Fruit fly (Drosophila melanogaster) whole organism, embryonic: Measurements from ENCODE around the gene Sirt4.

Source experiments
- CG10209 ChIP-seq: fragments of 200-800 bp; sonication (Bioruptor generic); optimal IDR thresholded peaks from 3 replicates; lab custom pipeline; 2017; ENCODE audit warnings: missing biosample characterization, mild to moderate bottlenecking, missing genetic modification characterization, missing genetic modification reagents
- CG1024 ChIP-seq: fragments of 200-800 bp; sonication (Bioruptor generic); IDR thresholded peaks from 2 replicates; pipeline ENCODE4 v1.3.6; 2022; ENCODE audit warnings: missing biosample characterization, missing genetic modification characterization
- CG10267 ChIP-seq: fragments of 200-800 bp; sonication (Bioruptor generic); optimal IDR thresholded peaks from 2 replicates; lab custom pipeline; 2018; ENCODE audit warnings: missing biosample characterization, mild to moderate bottlenecking, missing genetic modification characterization, moderate library complexity
- CG10366 ChIP-seq: fragments of 200-800 bp; sonication (Bioruptor generic); IDR thresholded peaks from 2 replicates; pipeline ENCODE4 v1.3.6; 2022; ENCODE audit warnings: missing biosample characterization, missing genetic modification characterization
- CG10565 ChIP-seq: fragments of 200-800 bp; sonication (Bioruptor generic); optimal IDR thresholded peaks from 3 replicates; lab custom pipeline; 2016; ENCODE audit warnings: missing biosample characterization, mild to moderate bottlenecking, missing genetic modification characterization
- CG12104 ChIP-seq: fragments of 200-800 bp; sonication (Bioruptor generic); optimal IDR thresholded peaks from 3 replicates; lab custom pipeline; 2016; ENCODE audit warnings: missing biosample characterization, missing genetic modification characterization
- CG13775 ChIP-seq: fragments of 200-800 bp; sonication (Bioruptor generic); optimal IDR thresholded peaks from 3 replicates; lab custom pipeline; 2017; ENCODE audit warnings: missing biosample characterization, mild to moderate bottlenecking, missing genetic modification characterization
- CG15601 ChIP-seq: fragments of 200-800 bp; sonication (Bioruptor generic); optimal IDR thresholded peaks from 3 replicates; lab custom pipeline; 2019; ENCODE audit warnings: missing biosample characterization, mild to moderate bottlenecking, missing genetic modification characterization, moderate library complexity
- CG17186 ChIP-seq: fragments of 200-800 bp; sonication (Bioruptor generic); optimal IDR thresholded peaks from 3 replicates; lab custom pipeline; 2017; ENCODE audit warnings: missing biosample characterization, missing genetic modification reagents, missing genetic modification characterization
- CG18764 ChIP-seq: fragments of 200-800 bp; sonication (Bioruptor generic); optimal IDR thresholded peaks from 3 replicates; lab custom pipeline; 2016; ENCODE audit warnings: missing biosample characterization, missing genetic modification characterization
- CG2129 ChIP-seq: fragments of 200-800 bp; sonication (Bioruptor generic); IDR thresholded peaks from 2 replicates; pipeline ENCODE4 v1.3.6; 2022; ENCODE audit warnings: missing biosample characterization, missing genetic modification characterization; ENCODE audit not compliant: partially characterized antibody
- CG2202 ChIP-seq: fragments of 200-800 bp; sonication (Bioruptor generic); optimal IDR thresholded peaks from 2 replicates; lab custom pipeline; 2018; ENCODE audit warnings: missing biosample characterization, mild to moderate bottlenecking, missing genetic modification characterization
- CG31224 ChIP-seq: fragments of 200-800 bp; sonication (Bioruptor generic); IDR thresholded peaks from 2 replicates; pipeline ENCODE4 v1.3.6; 2022; ENCODE audit warnings: missing biosample characterization, missing genetic modification characterization
- CG33213 ChIP-seq: fragments of 200-800 bp; sonication (Bioruptor generic); optimal IDR thresholded peaks from 3 replicates; lab custom pipeline; 2016; ENCODE audit warnings: missing biosample characterization, missing genetic modification characterization
- CG42726 ChIP-seq: fragments of 200-800 bp; sonication (Bioruptor generic); IDR thresholded peaks from 2 replicates; pipeline ENCODE4 v1.3.6; 2022; ENCODE audit warnings: missing biosample characterization, missing genetic modification characterization; ENCODE audit not compliant: partially characterized antibody
- CG6254 ChIP-seq: fragments of 200-800 bp; sonication (Bioruptor generic); optimal IDR thresholded peaks from 3 replicates; lab custom pipeline; 2017; ENCODE audit warnings: mild to moderate bottlenecking, missing biosample characterization, missing genetic modification reagents, missing genetic modification characterization
- CG6791 ChIP-seq: fragments of 200-800 bp; sonication (Bioruptor generic); IDR thresholded peaks from 3 replicates; pipeline ENCODE4 v1.3.6; 2022; ENCODE audit warnings: missing biosample characterization, missing genetic modification characterization; ENCODE audit not compliant: partially characterized antibody
- CG8089 ChIP-seq: fragments of 200-800 bp; sonication (Bioruptor generic); optimal IDR thresholded peaks from 3 replicates; lab custom pipeline; 2016; ENCODE audit warnings: missing biosample characterization, missing genetic modification characterization
- CG8281 ChIP-seq: fragments of 200-800 bp; sonication (Bioruptor generic); optimal IDR thresholded peaks from 2 replicates; lab custom pipeline; 2018; ENCODE audit warnings: missing biosample characterization, mild to moderate bottlenecking, missing genetic modification characterization, moderate library complexity
- D19B ChIP-seq: fragments of 200-800 bp; sonication (Bioruptor generic); optimal IDR thresholded peaks from 2 replicates; lab custom pipeline; 2017; ENCODE audit warnings: missing biosample characterization, mild to moderate bottlenecking, missing genetic modification characterization
- Elba2 ChIP-seq: fragments of 200-800 bp; sonication (Bioruptor generic); optimal IDR thresholded peaks from 3 replicates; lab custom pipeline; 2016; ENCODE audit warnings: missing biosample characterization, missing genetic modification characterization
- Hey ChIP-seq: fragments of 200-800 bp; sonication (Bioruptor generic); optimal IDR thresholded peaks from 3 replicates; lab custom pipeline; 2018; ENCODE audit warnings: missing biosample characterization, mild to moderate bottlenecking, missing genetic modification characterization
- NC2β ChIP-seq: fragments of 200-800 bp; sonication (Bioruptor generic); optimal IDR thresholded peaks from 2 replicates; lab custom pipeline; 2016; ENCODE audit warnings: missing biosample characterization, missing genetic modification characterization
- Opbp ChIP-seq: fragments of 200-800 bp; sonication (Bioruptor generic); IDR thresholded peaks from 3 replicates; pipeline ENCODE4 v1.3.6; 2022; ENCODE audit warnings: missing biosample characterization, missing genetic modification characterization; ENCODE audit not compliant: partially characterized antibody
- Rx ChIP-seq: fragments of 200-800 bp; sonication (Bioruptor generic); IDR thresholded peaks from 2 replicates; pipeline ENCODE4 v1.3.6; 2022; ENCODE audit warnings: missing biosample characterization, missing genetic modification characterization
- Spps ChIP-seq: fragments of 200-800 bp; sonication (Bioruptor generic); optimal IDR thresholded peaks from 2 replicates; lab custom pipeline; 2018; ENCODE audit warnings: missing biosample characterization, mild to moderate bottlenecking, missing genetic modification characterization
- Sry-β ChIP-seq: fragments of 200-800 bp; sonication (Bioruptor generic); optimal IDR thresholded peaks from 2 replicates; lab custom pipeline; 2018; ENCODE audit warnings: missing biosample characterization, mild to moderate bottlenecking, missing genetic modification characterization, moderate library complexity
- Ssrp ChIP-seq: fragments of 200-800 bp; sonication (Bioruptor generic); optimal IDR thresholded peaks from 2 replicates; lab custom pipeline; 2018; ENCODE audit warnings: missing biosample characterization, mild to moderate bottlenecking, missing genetic modification characterization, moderate library complexity
- Taf1 ChIP-seq: fragments of 200-800 bp; sonication (Bioruptor generic); IDR thresholded peaks from 2 replicates; pipeline ENCODE4 v1.3.6; 2022; ENCODE audit warnings: missing biosample characterization, missing genetic modification characterization
- Trl ChIP-seq, 3 experiments: fragments of >200 bp in 2 of 3; fragments of 200-800 bp in 1 of 3; sonication (Bioruptor generic) in 1 of 3; optimal IDR thresholded peaks; 2 replicates in 1 of 3; 3 replicates in 2 of 3; lab custom pipeline; 2016 to 2017; ENCODE audit warnings: missing biosample characterization in 1 of 3, missing genetic modification characterization in 1 of 3
- Xbp1 ChIP-seq: fragments of 200-800 bp; sonication (Bioruptor generic); optimal IDR thresholded peaks from 3 replicates; lab custom pipeline; 2016; ENCODE audit warnings: missing biosample characterization, mild to moderate bottlenecking, missing genetic modification characterization
- Xrp1 ChIP-seq: fragments of 200-800 bp; sonication (Bioruptor generic); IDR thresholded peaks from 2 replicates; pipeline ENCODE4 v1.3.6; 2022; ENCODE audit warnings: missing biosample characterization, missing genetic modification characterization
- ab ChIP-seq: fragments of 200-800 bp; sonication (Bioruptor generic); optimal IDR thresholded peaks from 2 replicates; lab custom pipeline; 2016; ENCODE audit warnings: missing biosample characterization, missing genetic modification characterization
- ac ChIP-seq: fragments of 200-800 bp; sonication (Bioruptor generic); optimal IDR thresholded peaks from 3 replicates; lab custom pipeline; 2017; ENCODE audit warnings: missing biosample characterization, mild to moderate bottlenecking, missing genetic modification characterization
- bbx ChIP-seq: fragments of 200-800 bp; sonication (Bioruptor generic); IDR thresholded peaks from 2 replicates; pipeline ENCODE4 v1.3.6; 2022; ENCODE audit warnings: missing biosample characterization, missing genetic modification characterization; ENCODE audit not compliant: partially characterized antibody
- bowl ChIP-seq: fragments of 200-800 bp; sonication (Bioruptor generic); IDR thresholded peaks from 2 replicates; pipeline ENCODE4 v1.3.6; 2022; ENCODE audit warnings: missing biosample characterization, missing genetic modification characterization
- br ChIP-seq: fragments of >200 bp; optimal IDR thresholded peaks from 2 replicates; lab custom pipeline; 2017
- cad ChIP-seq: fragments of >200 bp; optimal IDR thresholded peaks from 2 replicates; lab custom pipeline; 2017; ENCODE audit warnings: missing biosample characterization, missing genetic modification characterization
- dm ChIP-seq: fragments of 200-800 bp; sonication (Bioruptor generic); optimal IDR thresholded peaks from 3 replicates; lab custom pipeline; 2016; ENCODE audit warnings: missing biosample characterization, missing genetic modification characterization
- dmrt99B ChIP-seq: fragments of 200-800 bp; sonication (Bioruptor generic); optimal IDR thresholded peaks from 2 replicates; lab custom pipeline; 2018; ENCODE audit warnings: missing biosample characterization, mild to moderate bottlenecking, missing genetic modification characterization, moderate library complexity
- fd3F ChIP-seq: fragments of 200-800 bp; sonication (Bioruptor generic); optimal IDR thresholded peaks from 2 replicates; lab custom pipeline; 2018; ENCODE audit warnings: missing biosample characterization, mild to moderate bottlenecking, missing genetic modification characterization, moderate library complexity
- grn ChIP-seq: fragments of 200-800 bp; sonication (Bioruptor generic); optimal IDR thresholded peaks from 3 replicates; lab custom pipeline; 2017; ENCODE audit warnings: missing biosample characterization, missing genetic modification characterization
- gro ChIP-seq: fragments of 200-800 bp; sonication (Bioruptor generic); optimal IDR thresholded peaks from 2 replicates; lab custom pipeline; 2016; ENCODE audit warnings: missing biosample characterization, missing genetic modification characterization
- hb ChIP-seq: fragments of 200-800 bp; sonication (Bioruptor generic); IDR thresholded peaks from 3 replicates; pipeline ENCODE4 v1.3.6; 2022; ENCODE audit warnings: missing biosample characterization, missing genetic modification characterization; ENCODE audit not compliant: partially characterized antibody
- odd ChIP-seq: fragments of 200-800 bp; sonication (Bioruptor generic); optimal IDR thresholded peaks from 2 replicates; lab custom pipeline; 2017; ENCODE audit warnings: missing biosample characterization, mild to moderate bottlenecking, missing genetic modification characterization
- psq ChIP-seq: fragments of 200-800 bp; sonication (Bioruptor generic); optimal IDR thresholded peaks from 2 replicates; lab custom pipeline; 2017; ENCODE audit warnings: missing biosample characterization, missing genetic modification characterization
- pzg ChIP-seq: fragments of 200-800 bp; sonication (Bioruptor generic); optimal IDR thresholded peaks from 3 replicates; lab custom pipeline; 2018; ENCODE audit warnings: missing biosample characterization, mild to moderate bottlenecking, missing genetic modification characterization, moderate library complexity
- ro ChIP-seq: fragments of 200-800 bp; sonication (Bioruptor generic); IDR thresholded peaks from 2 replicates; pipeline ENCODE4 v1.3.6; 2022; ENCODE audit warnings: missing biosample characterization, missing genetic modification characterization
- sna ChIP-seq: fragments of 200-800 bp; sonication (Bioruptor generic); IDR thresholded peaks from 2 replicates; pipeline ENCODE4 v1.3.6; 2022; ENCODE audit warnings: missing biosample characterization, missing genetic modification characterization; ENCODE audit not compliant: partially characterized antibody
- sob ChIP-seq: fragments of 200-800 bp; sonication (Bioruptor generic); IDR thresholded peaks from 2 replicates; pipeline ENCODE4 v1.3.6; 2022; ENCODE audit warnings: missing biosample characterization, missing genetic modification characterization
- tio ChIP-seq: fragments of 200-800 bp; sonication (Bioruptor generic); optimal IDR thresholded peaks from 2 replicates; lab custom pipeline; 2017; ENCODE audit warnings: missing biosample characterization, missing genetic modification characterization, inconsistent platforms
- yki ChIP-seq: fragments of >200 bp; optimal IDR thresholded peaks from 3 replicates; lab custom pipeline; 2018

Sirt4 gene

dm6 chrX:5639083-5639482 is 26.7 kb downstream of the Sirt4 start (continued):
- TF ChIP-seq Elba2 (GFP tag; lab: Kevin White, UChicago) (no peak), CG6254 (no peak), pzg (GFP tag; lab: Kevin White, UChicago) (no peak), CG10267 (tag; lab: Kevin White, UChicago) (peak; percentile 34), gro (GFP tag; lab: Kevin White, UChicago) (no peak), odd (GFP tag; lab: Kevin White, UChicago) (no peak), Opbp (no peak), CG15601 (peak; percentile 37), bowl (GFP tag; lab: Robert Waterston, UW) (no peak), CG2202 (tag; lab: Kevin White, UChicago) (peak; percentile 33), ac (GFP tag; lab: Kevin White, UChicago) (peak; percentile 3), bbx (GFP tag; lab: Robert Waterston, UW) (no peak), ro (no peak), yki (lab: Kevin White, UChicago) (no peak), Ssrp (tag; lab: Kevin White, UChicago) (peak; percentile 48), CG8089 (GFP tag; lab: Kevin White, UChicago) (no peak), CG42726 (GFP tag; lab: Robert Waterston, UW) (no peak), dm (no peak), NC2β (GFP tag; lab: Kevin White, UChicago) (no peak), CG12104 (GFP tag; lab: Kevin White, UChicago) (no peak), Sry-β (GFP tag; lab: Kevin White, UChicago) (no peak), Xrp1 (GFP tag; lab: Robert Waterston, UW) (peak; percentile 72), CG10209 (no peak), CG6791 (GFP tag; lab: Robert Waterston, UW) (no peak), Trl (optimal IDR thresholded peaks at IDR 0.05; lab: Kevin White, UChicago) (no peak), Trl (GFP tag; optimal IDR thresholded peaks at IDR 0.05; lab: Kevin White, UChicago) (peak; percentile 23), psq (GFP tag; lab: Kevin White, UChicago) (no peak), ab (no peak), tio (GFP tag; lab: Kevin White, UChicago) (peak; percentile 14), CG33213 (GFP tag; lab: Kevin White, UChicago) (peak; percentile 9), CG10565 (no peak), fd3F (GFP tag; lab: Kevin White, UChicago) (no peak), D19B (GFP tag; lab: Kevin White, UChicago) (no peak), cad (GFP tag; lab: Kevin White, UChicago) (no peak), Hey (tag; lab: Kevin White, UChicago) (no peak), Xbp1 (GFP tag; lab: Kevin White, UChicago) (peak; percentile 53), sna (no peak), CG8281 (tag; lab: Kevin White, UChicago) (no peak), grn (no peak), CG18764 (peak; percentile 22), dmrt99B (peak; percentile 63), Spps (no peak), Taf1 (GFP tag; lab: Robert Waterston, UW) (no peak), CG10366 (GFP tag; lab: Robert Waterston, UW) (peak; percentile 52), CG17186 (no peak), br (lab: Kevin White, UChicago) (no peak), CG1024 (no peak), CG2129 (no peak), hb (GFP tag; lab: Robert Waterston, UW) (no peak), Rx (GFP tag; lab: Robert Waterston, UW) (no peak), sob (peak; percentile 43; the same call in 1 of the 2 replicates), CG13775 (GFP tag; lab: Kevin White, UChicago) (peak; percentile 17), CG31224 (no peak)
